Worm (Caenorhabditis elegans) whole organism, midembryonic: ENCODE measurements around the gene C17C3.9.

Source experiments
- T22C8.4 ChIP-seq: fragments of 200-800 bp; sonication (Bioruptor generic); IDR thresholded peaks from 2 replicates; pipeline ENCODE4 v1.3.6; 2022; ENCODE audit warnings: missing genetic modification characterization, missing compliant biosample characterization
- cog-1 ChIP-seq: sonication (generic microtip); optimal IDR thresholded peaks from 2 replicates; lab custom pipeline; 2016; ENCODE audit warnings: missing genetic modification characterization, missing compliant biosample characterization
- flt-1 ChIP-seq: fragments of 200-800 bp; sonication (Bioruptor generic); IDR thresholded peaks from 2 replicates; pipeline ENCODE4 v1.3.6; 2022; ENCODE audit warnings: missing genetic modification characterization, missing compliant biosample characterization
- klf-2 ChIP-seq: fragments of 200-800 bp; sonication (Bioruptor generic); conservative IDR thresholded peaks from 2 replicates; pipeline ENCODE4 v1.3.6; 2022; ENCODE audit warnings: missing genetic modification reagents, missing genetic modification characterization, missing compliant biosample characterization
- med-1 ChIP-seq: sonication (generic microtip); optimal IDR thresholded peaks from 2 replicates; lab custom pipeline; 2017; ENCODE audit warnings: missing genetic modification characterization, mild to moderate bottlenecking, missing compliant biosample characterization, antibody characterized with exemption, missing genetic modification reagents; ENCODE audit not compliant: insufficient read depth
- ref-1 ChIP-seq: fragments of 200-800 bp; sonication (Bioruptor generic); conservative IDR thresholded peaks from 2 replicates; pipeline ENCODE4 v1.3.6; 2022; ENCODE audit warnings: missing genetic modification reagents, missing genetic modification characterization, missing compliant biosample characterization
- tab-1 ChIP-seq: fragments of 200-800 bp; sonication (Bioruptor generic); IDR thresholded peaks from 2 replicates; pipeline ENCODE4 v1.3.6; 2022; ENCODE audit warnings: missing genetic modification characterization, missing compliant biosample characterization
- ztf-23 ChIP-seq: fragments of 200-800 bp; sonication (Bioruptor generic); IDR thresholded peaks from 2 replicates; pipeline ENCODE4 v1.3.6; 2022; ENCODE audit warnings: missing genetic modification reagents, missing genetic modification characterization, missing compliant biosample characterization
- ztf-29 ChIP-seq: fragments of 200-800 bp; sonication (Bioruptor generic); IDR thresholded peaks from 2 replicates; pipeline ENCODE4 v1.3.6; 2022; ENCODE audit warnings: missing genetic modification reagents, missing genetic modification characterization, missing compliant biosample characterization

C17C3.9 gene

DNA sequence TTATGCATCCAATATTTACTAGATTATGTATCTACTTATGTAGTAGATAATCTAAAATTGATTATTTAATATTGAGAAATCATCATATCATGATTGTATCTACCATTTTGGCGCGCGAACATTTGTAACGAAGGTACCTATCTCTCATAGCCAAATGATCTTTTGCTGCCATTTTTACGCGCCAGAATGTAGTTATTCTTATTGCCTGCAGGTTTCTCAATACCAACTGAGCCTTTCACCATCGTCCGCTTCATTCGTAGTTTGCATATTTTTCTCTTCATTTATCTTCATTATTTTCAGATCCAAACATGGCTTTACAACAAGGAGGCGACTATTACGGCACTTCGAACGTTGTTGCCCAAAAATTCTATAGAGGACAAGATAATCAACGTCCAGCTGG, 4.2 kb downstream of the C17C3.9 start, which contains the start of gene ZK177.1:
Gene ZK177.1 (plus strand): TSS at position 301 of the 400 bp plus-strand sequence.
- TF ChIP-seq ztf-29 (GFP tag; lab: Robert Waterston, UW) (no peak), med-1 (GFP tag; lab: Kevin White, UChicago) (no peak), flt-1 (no peak), cog-1 (tag; lab: Kevin White, UChicago) (no peak), T22C8.4 (GFP tag; lab: Robert Waterston, UW) (no peak), klf-2 (GFP tag; lab: Robert Waterston, UW) (no peak), tab-1 (GFP tag; lab: Robert Waterston, UW) (no peak), ztf-23 (no peak), ref-1 (GFP tag; lab: Robert Waterston, UW) (no peak)

DNA sequence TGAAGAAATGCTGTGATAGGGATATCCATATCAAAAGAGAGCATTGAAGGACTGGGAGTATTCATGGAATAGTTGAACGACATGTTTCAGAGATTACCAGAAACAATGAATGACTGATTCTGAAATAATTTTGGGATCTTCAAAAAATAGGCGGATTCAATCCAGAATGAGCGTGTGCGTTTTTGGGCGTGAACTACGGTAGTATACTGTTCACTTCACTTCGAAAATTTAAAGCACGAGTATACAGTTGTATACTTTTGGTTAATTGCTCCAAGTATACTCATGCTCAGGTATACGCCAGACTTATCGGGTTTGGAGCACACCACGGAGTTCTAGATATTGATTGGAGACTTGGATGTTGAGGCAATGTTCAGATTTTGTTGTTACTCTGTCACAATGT, 6.8 kb downstream of the C17C3.9 start, which contains the start of gene tbx-35:
Gene tbx-35 (minus strand): TSS at position 101 of the 400 bp plus-strand sequence.
- no peak for TF ChIP-seq ztf-29 (GFP tag; lab: Robert Waterston, UW)
- TF ChIP-seq tab-1 (GFP tag; lab: Robert Waterston, UW), result no peak
- no peak for TF ChIP-seq cog-1 (tag; lab: Kevin White, UChicago)
- no peak for TF ChIP-seq med-1 (GFP tag; lab: Kevin White, UChicago)
- no peak for TF ChIP-seq flt-1
- TF ChIP-seq klf-2 (GFP tag; lab: Robert Waterston, UW), result no peak
- no peak for TF ChIP-seq ztf-23
- TF ChIP-seq ref-1 (GFP tag; lab: Robert Waterston, UW), result no peak
- no peak for TF ChIP-seq T22C8.4 (GFP tag; lab: Robert Waterston, UW)

DNA sequence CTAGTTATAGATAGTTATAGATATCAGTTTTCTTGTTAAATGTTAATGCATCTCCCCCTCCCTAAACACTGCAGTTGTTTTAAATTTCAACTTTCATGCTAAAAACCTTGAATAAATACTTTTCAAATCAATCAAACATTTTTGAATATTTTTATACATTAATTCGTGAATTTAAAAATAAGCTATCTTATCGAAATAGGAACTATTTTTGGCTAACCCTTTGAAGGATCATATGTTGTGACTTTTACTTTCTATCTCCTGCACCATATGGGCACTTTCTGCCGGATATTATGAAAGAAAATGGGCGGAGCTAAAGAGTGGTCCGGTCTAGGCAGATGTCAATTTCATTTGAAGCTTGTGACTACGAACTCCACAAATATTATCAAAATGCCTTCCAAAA, 9.4 kb downstream of the C17C3.9 start, which contains the start of gene ZK177.11:
Gene ZK177.11 (plus strand): TSS at position 301 of the 400 bp plus-strand sequence.
- no peak for TF ChIP-seq ref-1 (GFP tag; lab: Robert Waterston, UW)
- TF ChIP-seq cog-1 (tag; lab: Kevin White, UChicago), result no peak
- TF ChIP-seq tab-1 (GFP tag; lab: Robert Waterston, UW), result no peak
- TF ChIP-seq klf-2 (GFP tag; lab: Robert Waterston, UW), result no peak
- TF ChIP-seq ztf-23, result no peak

DNA sequence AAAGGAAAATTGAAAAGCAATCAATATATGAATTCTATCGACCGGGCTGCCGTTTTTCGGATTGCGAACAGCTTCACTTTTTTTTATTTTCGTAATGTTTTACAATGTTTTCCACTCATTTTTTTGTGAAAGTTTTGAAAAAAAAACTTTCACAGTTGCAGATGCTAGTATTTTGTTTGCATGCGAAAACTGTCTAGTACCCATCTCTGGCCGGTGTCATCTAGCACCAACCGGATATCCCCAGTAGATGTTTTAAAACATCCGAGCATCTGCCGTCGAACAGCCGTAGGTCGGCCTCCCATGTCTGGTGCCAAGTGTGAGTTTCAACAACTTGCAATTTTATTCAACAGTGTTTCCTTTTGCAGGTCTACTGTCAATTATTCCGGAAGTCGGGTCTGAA, 10.7 kb downstream of the C17C3.9 start, which contains the start of gene ZK177.12:
Gene ZK177.12 (plus strand): TSS at position 301 of the 400 bp plus-strand sequence.
- no peak for TF ChIP-seq ztf-29 (GFP tag; lab: Robert Waterston, UW)
- no peak for TF ChIP-seq ref-1 (GFP tag; lab: Robert Waterston, UW)
- no peak for TF ChIP-seq med-1 (GFP tag; lab: Kevin White, UChicago)
- TF ChIP-seq flt-1, result no peak
- no peak for TF ChIP-seq klf-2 (GFP tag; lab: Robert Waterston, UW)
- TF ChIP-seq tab-1 (GFP tag; lab: Robert Waterston, UW), result no peak
- no peak for TF ChIP-seq T22C8.4 (GFP tag; lab: Robert Waterston, UW)
- TF ChIP-seq cog-1 (tag; lab: Kevin White, UChicago), result no peak
- TF ChIP-seq ztf-23, result no peak

DNA sequence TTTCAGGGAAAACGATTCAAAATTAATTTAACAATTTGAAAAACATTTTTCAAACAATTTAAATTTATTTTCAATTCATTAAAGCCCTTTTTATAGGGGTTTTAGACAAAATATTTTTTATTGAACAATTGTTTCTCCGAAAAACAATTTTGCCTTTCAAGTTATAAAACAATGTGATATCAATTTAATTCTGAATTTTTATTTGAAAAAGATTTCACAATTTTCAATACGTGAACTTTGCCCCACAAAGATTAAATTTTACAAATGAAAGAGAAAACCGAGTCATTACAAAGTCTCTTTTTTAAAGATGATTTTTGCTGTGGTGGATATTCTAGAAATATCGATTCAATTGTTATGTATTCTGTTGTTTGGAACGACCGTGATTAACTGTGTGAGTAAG, 13.2 kb downstream of the C17C3.9 start, which contains the start of gene ZK177.2:
Gene ZK177.2 (plus strand): TSS at position 301 of the 400 bp plus-strand sequence.
- no peak for TF ChIP-seq ref-1 (GFP tag; lab: Robert Waterston, UW)
- no peak for TF ChIP-seq ztf-23
- no peak for TF ChIP-seq cog-1 (tag; lab: Kevin White, UChicago)
- TF ChIP-seq T22C8.4 (GFP tag; lab: Robert Waterston, UW), result no peak
- TF ChIP-seq klf-2 (GFP tag; lab: Robert Waterston, UW), result no peak
- no peak for TF ChIP-seq flt-1
- no peak for TF ChIP-seq ztf-29 (GFP tag; lab: Robert Waterston, UW)
- no peak for TF ChIP-seq tab-1 (GFP tag; lab: Robert Waterston, UW)
- no peak for TF ChIP-seq med-1 (GFP tag; lab: Kevin White, UChicago)

DNA sequence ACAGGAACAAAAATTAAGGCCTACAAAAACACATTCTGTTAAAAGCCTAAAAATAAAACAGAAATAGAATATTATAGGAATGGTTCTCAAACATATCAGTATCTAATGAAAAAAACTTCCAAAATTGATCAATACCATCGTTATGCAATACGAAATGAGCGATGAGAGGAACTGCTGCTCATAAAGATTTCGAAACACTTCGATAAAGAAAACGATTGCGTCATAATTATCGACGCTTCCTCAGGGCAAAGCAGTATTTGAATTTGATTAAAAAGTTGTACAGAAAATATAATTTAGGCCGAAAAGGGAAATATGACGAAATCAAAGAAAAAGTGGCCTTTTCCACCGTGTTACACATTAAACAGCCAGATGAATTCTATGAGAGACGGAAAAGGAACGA, 14.0 kb downstream of the C17C3.9 start:
- no peak for TF ChIP-seq med-1 (GFP tag; lab: Kevin White, UChicago)
- TF ChIP-seq flt-1, result no peak
- no peak for TF ChIP-seq ztf-23
- no peak for TF ChIP-seq ztf-29 (GFP tag; lab: Robert Waterston, UW)
- no peak for TF ChIP-seq klf-2 (GFP tag; lab: Robert Waterston, UW)
- no peak for TF ChIP-seq T22C8.4 (GFP tag; lab: Robert Waterston, UW)
- no peak for TF ChIP-seq cog-1 (tag; lab: Kevin White, UChicago)
- TF ChIP-seq ref-1 (GFP tag; lab: Robert Waterston, UW), result no peak
- no peak for TF ChIP-seq tab-1 (GFP tag; lab: Robert Waterston, UW)

DNA sequence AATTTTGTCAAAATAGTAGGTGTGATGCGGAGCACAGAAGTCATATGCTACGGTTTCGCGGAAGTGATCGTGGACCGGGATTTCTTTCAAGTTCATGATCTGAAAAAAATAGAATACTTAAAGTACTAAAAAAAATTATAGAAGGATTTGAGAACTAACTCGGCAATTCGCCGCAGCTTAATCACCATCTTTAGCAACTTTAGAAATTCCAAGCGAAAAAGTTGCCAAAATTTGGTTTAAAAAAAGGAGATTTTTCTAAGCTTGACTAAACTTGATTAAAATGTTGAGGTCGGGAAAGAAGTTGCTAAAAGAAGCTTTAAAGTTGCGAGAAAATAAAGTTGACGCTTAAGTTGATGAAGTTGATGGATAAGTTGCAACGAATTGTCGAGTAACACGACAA, 14.4 kb downstream of the C17C3.9 start, which contains the start of gene ZK177.9:
Gene ZK177.9 (minus strand): TSS at position 101 of the 400 bp plus-strand sequence.
- TF ChIP-seq flt-1 (no peak), T22C8.4 (GFP tag; lab: Robert Waterston, UW) (no peak), ztf-29 (GFP tag; lab: Robert Waterston, UW) (no peak), ref-1 (GFP tag; lab: Robert Waterston, UW) (no peak), cog-1 (tag; lab: Kevin White, UChicago) (no peak), klf-2 (GFP tag; lab: Robert Waterston, UW) (no peak), tab-1 (GFP tag; lab: Robert Waterston, UW) (no peak), ztf-23 (no peak), med-1 (GFP tag; lab: Kevin White, UChicago) (no peak)

DNA sequence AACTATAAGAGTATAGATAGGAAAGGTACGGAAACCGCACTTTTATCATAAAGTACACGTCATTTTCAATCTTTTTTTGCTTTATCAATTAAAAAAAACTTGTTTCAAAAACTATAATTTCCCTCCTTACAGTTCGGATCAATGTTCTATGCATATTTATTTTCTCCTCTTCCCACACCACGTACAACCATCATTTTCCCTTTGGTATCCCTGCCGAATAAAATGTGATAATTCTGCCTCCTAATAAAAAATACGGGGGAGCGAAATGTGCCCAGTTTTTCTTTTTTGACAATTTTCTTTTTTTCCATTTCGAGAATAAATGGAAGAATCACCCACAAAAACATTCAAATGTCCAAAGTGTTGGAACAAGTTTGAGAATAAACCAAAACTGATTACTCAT, 16.5 kb downstream of the C17C3.9 start, which contains the start of gene ZK177.3:
Gene ZK177.3 (plus strand): TSS at position 301 of the 400 bp plus-strand sequence.
- TF ChIP-seq cog-1 (tag; lab: Kevin White, UChicago), result no peak
- TF ChIP-seq T22C8.4 (GFP tag; lab: Robert Waterston, UW), result no peak
- TF ChIP-seq flt-1, result no peak
- TF ChIP-seq klf-2 (GFP tag; lab: Robert Waterston, UW), result no peak
- TF ChIP-seq med-1 (GFP tag; lab: Kevin White, UChicago), result no peak
- no peak for TF ChIP-seq tab-1 (GFP tag; lab: Robert Waterston, UW)
- TF ChIP-seq ztf-29 (GFP tag; lab: Robert Waterston, UW), result no peak
- TF ChIP-seq ref-1 (GFP tag; lab: Robert Waterston, UW), result no peak
- no peak for TF ChIP-seq ztf-23

DNA sequence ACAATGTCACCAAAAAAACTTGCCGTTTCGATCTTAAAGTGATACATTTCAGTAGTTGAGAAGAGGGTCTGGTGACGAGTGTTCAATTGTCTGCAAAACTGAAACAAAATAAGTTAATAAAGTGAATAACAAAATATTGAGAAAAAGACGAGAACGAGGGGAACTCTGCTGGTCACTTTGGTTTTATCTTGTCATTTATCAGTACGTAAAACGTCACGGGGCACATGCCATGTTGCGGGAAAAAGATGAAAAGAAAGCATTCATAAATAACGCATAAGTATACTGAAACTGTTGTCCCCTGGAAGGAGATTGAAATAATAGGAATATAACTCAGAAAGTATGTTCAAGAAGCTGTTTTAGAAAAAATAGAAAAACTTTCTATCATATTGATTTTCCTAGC, 17.2 kb downstream of the C17C3.9 start, which contains the start of gene sahd-1:
Gene sahd-1 (minus strand): TSS at position 100 of the 400 bp plus-strand sequence.
- TF ChIP-seq T22C8.4 (GFP tag; lab: Robert Waterston, UW) (no peak), ztf-29 (GFP tag; lab: Robert Waterston, UW) (no peak), cog-1 (tag; lab: Kevin White, UChicago) (no peak), ztf-23 (no peak), tab-1 (GFP tag; lab: Robert Waterston, UW) (no peak), med-1 (GFP tag; lab: Kevin White, UChicago) (no peak), ref-1 (GFP tag; lab: Robert Waterston, UW) (no peak), klf-2 (GFP tag; lab: Robert Waterston, UW) (no peak), flt-1 (no peak)
